Fruit fly (Drosophila melanogaster): ENCODE data around the gene Crtc.

Gene Crtc

DNA sequence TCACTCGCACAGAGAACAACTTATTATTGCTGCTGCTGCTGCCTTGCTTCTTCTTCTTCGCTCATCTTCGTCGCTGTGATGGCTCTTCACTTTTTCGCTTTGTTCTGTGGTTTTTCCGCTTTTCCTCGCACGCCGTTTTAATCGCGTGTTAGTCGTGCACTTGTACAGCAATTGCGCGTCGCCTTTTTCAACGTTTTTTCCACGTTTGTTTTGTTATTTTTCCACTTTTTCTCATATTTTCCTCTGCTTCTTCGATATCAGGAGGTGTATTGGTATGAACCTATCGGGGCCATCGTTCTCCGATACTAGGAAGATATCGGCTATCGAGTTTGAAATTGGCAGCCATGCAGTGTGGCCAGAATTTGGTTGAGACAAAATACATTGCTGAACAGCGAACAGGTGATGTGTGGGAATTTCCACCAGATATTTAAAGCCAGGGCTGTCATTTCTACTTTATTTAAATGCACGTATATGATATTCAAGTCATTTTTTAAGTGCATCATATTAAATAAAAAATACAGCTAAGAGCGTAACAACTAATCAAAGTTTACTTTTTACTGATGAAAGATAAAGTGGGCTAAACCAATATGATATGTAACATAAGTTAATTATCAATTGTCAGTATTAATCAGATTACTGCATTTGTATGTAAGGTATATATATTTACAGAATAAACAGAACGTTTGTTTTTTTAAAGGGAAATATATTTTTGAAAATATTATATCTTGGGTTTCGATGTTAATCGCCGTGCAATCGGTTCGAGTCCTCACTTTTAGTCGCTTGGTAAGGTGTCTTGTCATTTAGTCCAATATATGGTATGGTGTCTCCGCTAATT is at the start of gene Crtc:
Gene Crtc, minus strand, starts transcription at position 290 of the 835 bp plus-strand sequence.
- TF ChIP-seq CG7101 (tag; optimal IDR thresholded peaks at IDR 0.05), result peak; percentile 35
- TF ChIP-seq bab1 (GFP tag; optimal IDR thresholded peaks at IDR 0.05), result peak; percentile 60
- TF ChIP-seq CG1620 (GFP tag; optimal IDR thresholded peaks at IDR 0.05), result peak; percentile 20
- peak; percentile 25 for TF ChIP-seq Clk (GFP tag; optimal IDR thresholded peaks at IDR 0.05)
- peak; percentile 2 for TF ChIP-seq CG12768 (GFP tag; optimal IDR thresholded peaks at IDR 0.05)
- TF ChIP-seq CG7045 (GFP tag; optimal IDR thresholded peaks at IDR 0.05), result no peak
- TF ChIP-seq Crg-1 (GFP tag; optimal IDR thresholded peaks at IDR 0.05), result no peak
- TF ChIP-seq Mnt (GFP tag; optimal IDR thresholded peaks at IDR 0.05), result peak; percentile 11
- no peak for TF ChIP-seq cic (GFP tag; optimal IDR thresholded peaks at IDR 0.05)
- TF ChIP-seq pad (GFP tag; optimal IDR thresholded peaks at IDR 0.05), result no peak
- peak; percentile 76 for TF ChIP-seq CG14711 (tag; optimal IDR thresholded peaks at IDR 0.05)
- no peak for TF ChIP-seq CG11617 (GFP tag; optimal IDR thresholded peaks at IDR 0.05)
- no peak for TF ChIP-seq tj (GFP tag; optimal IDR thresholded peaks at IDR 0.05)
- TF ChIP-seq cnc (optimal IDR thresholded peaks at IDR 0.05), result no peak
- TF ChIP-seq CG33017 (tag; optimal IDR thresholded peaks at IDR 0.05), result no peak
- TF ChIP-seq CG5204 (GFP tag; optimal IDR thresholded peaks at IDR 0.05), result no peak
- TF ChIP-seq Hr96 (GFP tag; optimal IDR thresholded peaks at IDR 0.05), result peak; percentile 18
- no peak for TF ChIP-seq kay (GFP tag; ENCODE audit: borderline replicate concordance)
- peak; percentile 45 for TF ChIP-seq toe (GFP tag; optimal IDR thresholded peaks at IDR 0.05)
- peak; percentile 24 for TF ChIP-seq ovo (GFP tag; optimal IDR thresholded peaks at IDR 0.05)

DNA sequence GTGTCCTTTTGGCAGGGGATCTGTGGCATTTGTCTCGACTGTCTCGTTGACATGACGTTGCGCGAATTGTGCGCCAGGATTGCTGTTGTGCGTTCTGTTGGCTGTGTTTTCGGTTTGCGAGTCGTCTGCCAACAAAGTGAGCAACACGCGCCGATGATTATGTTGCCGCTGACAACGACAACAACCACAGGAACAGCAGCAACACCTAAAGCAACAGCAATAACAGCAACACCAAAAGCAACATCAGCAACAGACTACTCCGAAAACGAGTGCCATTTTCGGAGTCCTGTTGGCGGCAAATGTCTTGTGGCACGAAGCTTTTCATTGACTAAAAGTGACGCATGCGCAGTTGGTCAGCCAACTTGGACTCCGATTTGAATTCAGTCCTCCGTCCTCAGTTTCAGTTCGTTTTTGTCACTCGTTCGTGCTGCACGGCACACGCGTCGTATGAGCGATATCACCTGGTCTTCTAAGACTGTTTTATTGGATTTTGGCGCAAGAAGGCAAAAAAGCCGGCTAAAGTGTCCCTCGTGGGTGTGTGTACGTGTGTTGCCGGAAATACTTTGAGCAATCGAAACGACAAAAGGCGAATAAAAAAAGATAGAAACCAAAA is 20.7 kb upstream of the Crtc start, which contains the start of gene Ccn:
Gene Ccn, plus strand, starts transcription at position 437 of the 613 bp plus-strand sequence.
- TF ChIP-seq Crg-1 (GFP tag; optimal IDR thresholded peaks at IDR 0.05) (no peak), pad (GFP tag; optimal IDR thresholded peaks at IDR 0.05) (no peak), Hr96 (GFP tag; optimal IDR thresholded peaks at IDR 0.05) (no peak), CG5204 (GFP tag; optimal IDR thresholded peaks at IDR 0.05) (no peak), Clk (GFP tag; optimal IDR thresholded peaks at IDR 0.05) (no peak), kay (GFP tag; ENCODE audit: borderline replicate concordance) (no peak), CG7045 (GFP tag; optimal IDR thresholded peaks at IDR 0.05) (no peak), ovo (GFP tag; optimal IDR thresholded peaks at IDR 0.05) (no peak), CG33017 (tag; optimal IDR thresholded peaks at IDR 0.05) (no peak), cic (GFP tag; optimal IDR thresholded peaks at IDR 0.05) (no peak), bab1 (GFP tag; optimal IDR thresholded peaks at IDR 0.05) (no peak), Mnt (GFP tag; optimal IDR thresholded peaks at IDR 0.05) (no peak), CG7101 (tag; optimal IDR thresholded peaks at IDR 0.05) (no peak), tj (GFP tag; optimal IDR thresholded peaks at IDR 0.05) (no peak)

DNA sequence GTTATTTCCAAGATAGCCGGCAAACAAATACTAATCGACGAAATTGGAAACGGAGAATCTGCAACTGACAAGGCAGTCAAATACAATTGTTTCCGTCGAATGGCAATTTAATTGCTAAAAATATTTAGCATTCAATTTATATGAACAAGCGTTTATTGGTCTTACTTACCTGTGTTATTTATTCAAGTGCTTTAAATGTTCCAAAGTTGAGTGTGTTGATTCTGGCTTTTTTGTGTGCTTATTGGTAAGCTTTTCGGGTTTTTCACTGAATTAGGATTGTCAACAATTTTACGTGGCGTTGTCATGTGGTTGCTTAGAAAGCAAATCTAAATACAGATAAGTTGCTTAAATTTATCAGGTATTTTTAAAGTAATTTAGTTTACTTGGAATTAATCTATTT is 2.7 kb upstream of the Crtc start:
- TF ChIP-seq CG1620 (GFP tag; optimal IDR thresholded peaks at IDR 0.05), result no peak
- no peak for TF ChIP-seq CG7045 (GFP tag; optimal IDR thresholded peaks at IDR 0.05)
- TF ChIP-seq CG7101 (tag; optimal IDR thresholded peaks at IDR 0.05), result no peak
- TF ChIP-seq Mnt (GFP tag; optimal IDR thresholded peaks at IDR 0.05), result no peak
- no peak for TF ChIP-seq cnc (optimal IDR thresholded peaks at IDR 0.05)

DNA sequence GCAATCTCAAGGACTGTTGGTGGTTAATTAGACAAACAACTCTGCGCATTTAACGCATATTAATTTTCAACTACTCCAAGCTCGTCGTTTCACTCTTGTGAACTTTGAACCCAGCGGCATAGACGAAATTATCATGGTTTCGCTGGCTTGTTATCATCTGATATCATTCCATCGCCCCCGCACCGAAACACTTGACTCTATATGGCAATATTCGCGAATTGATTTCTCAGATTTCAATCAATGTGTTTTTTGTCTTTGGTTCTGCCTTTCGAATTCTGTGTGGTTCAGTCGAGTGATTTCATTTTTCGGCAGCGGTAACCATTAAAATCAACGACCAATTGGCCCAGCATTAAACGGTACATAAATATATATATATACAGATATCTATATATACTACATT is 2.3 kb upstream of the Crtc start, which contains the start of gene CG34251:
Gene CG34251, plus strand, starts transcription at position 301 of the 400 bp plus-strand sequence.
- no peak for TF ChIP-seq CG5204 (GFP tag; optimal IDR thresholded peaks at IDR 0.05)
- TF ChIP-seq Crg-1 (GFP tag; optimal IDR thresholded peaks at IDR 0.05), result no peak
- TF ChIP-seq CG7101 (tag; optimal IDR thresholded peaks at IDR 0.05), result no peak

DNA sequence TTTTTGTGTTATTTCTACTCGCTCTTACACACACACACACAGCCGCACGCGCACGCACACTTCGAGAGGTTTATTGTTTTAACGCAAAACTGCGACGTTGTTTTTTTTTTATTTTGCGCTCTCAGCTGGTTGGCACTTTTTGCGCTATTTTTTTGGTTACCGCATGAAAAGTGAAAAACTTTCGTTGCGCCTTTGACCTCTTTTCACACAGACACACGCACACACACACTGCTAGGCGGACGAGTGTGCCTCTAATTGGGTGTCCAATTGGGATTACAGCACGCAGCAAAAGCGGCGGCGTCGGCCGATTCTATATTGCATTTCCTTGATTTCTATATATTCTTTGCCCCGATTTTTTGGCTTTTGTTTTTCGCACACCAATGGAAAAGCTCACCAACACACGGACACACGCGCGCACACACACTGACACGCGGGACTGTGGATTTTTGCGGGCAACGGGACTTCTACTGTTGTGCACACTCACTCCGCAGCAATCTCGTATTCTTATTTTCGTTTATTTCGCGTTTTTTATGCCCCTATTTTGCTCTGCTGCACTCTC is 569 bp downstream of the Crtc start:
- TF ChIP-seq bab1 (GFP tag; optimal IDR thresholded peaks at IDR 0.05) (no peak), tj (GFP tag; optimal IDR thresholded peaks at IDR 0.05) (peak; percentile 83), kay (GFP tag; ENCODE audit: borderline replicate concordance) (no peak), CG11617 (GFP tag; optimal IDR thresholded peaks at IDR 0.05) (no peak), CG12768 (GFP tag; optimal IDR thresholded peaks at IDR 0.05) (peak; percentile 4), toe (GFP tag; optimal IDR thresholded peaks at IDR 0.05) (no peak), cic (GFP tag; optimal IDR thresholded peaks at IDR 0.05) (no peak), Hr96 (GFP tag; optimal IDR thresholded peaks at IDR 0.05) (no peak), Crg-1 (GFP tag; optimal IDR thresholded peaks at IDR 0.05) (no peak), cnc (optimal IDR thresholded peaks at IDR 0.05) (no peak), pad (GFP tag; optimal IDR thresholded peaks at IDR 0.05) (no peak), Mnt (GFP tag; optimal IDR thresholded peaks at IDR 0.05) (no peak), CG7045 (GFP tag; optimal IDR thresholded peaks at IDR 0.05) (no peak), ovo (GFP tag; optimal IDR thresholded peaks at IDR 0.05) (peak; percentile 14), CG14711 (tag; optimal IDR thresholded peaks at IDR 0.05) (no peak), CG33017 (tag; optimal IDR thresholded peaks at IDR 0.05) (no peak), Clk (GFP tag; optimal IDR thresholded peaks at IDR 0.05) (no peak)

Measured in whole organism, adult.